Fruit fly (Drosophila melanogaster) whole organism, adult: ENCODE data around the gene CG13876.

ENCODE experiments used
- CG7045 ChIP-seq: fragments of 200-800 bp; sonication (Bioruptor generic); optimal IDR thresholded peaks from 2 replicates; lab custom pipeline; 2017; ENCODE audit warnings: missing biosample characterization, mild to moderate bottlenecking, missing genetic modification characterization
- Clk ChIP-seq: fragments of 200-800 bp; sonication (Bioruptor generic); optimal IDR thresholded peaks from 2 replicates; lab custom pipeline; 2017; ENCODE audit warnings: missing biosample characterization, missing genetic modification characterization
- Crg-1 ChIP-seq: fragments of 200-800 bp; sonication (Bioruptor generic); optimal IDR thresholded peaks from 2 replicates; lab custom pipeline; 2016; ENCODE audit warnings: missing biosample characterization, missing genetic modification characterization
- Mnt ChIP-seq: fragments of 200-800 bp; sonication (Bioruptor generic); optimal IDR thresholded peaks from 2 replicates; lab custom pipeline; 2016; ENCODE audit warnings: missing biosample characterization, mild to moderate bottlenecking, missing genetic modification characterization
- bab1 ChIP-seq: fragments of 200-800 bp; sonication (Bioruptor generic); optimal IDR thresholded peaks from 3 replicates; lab custom pipeline; 2019; ENCODE audit warnings: missing biosample characterization, mild to moderate bottlenecking, missing genetic modification characterization, moderate library complexity
- pad ChIP-seq: fragments of 200-800 bp; sonication (Bioruptor generic); optimal IDR thresholded peaks from 3 replicates; lab custom pipeline; 2017; ENCODE audit warnings: missing biosample characterization, missing genetic modification characterization, mild to moderate bottlenecking, moderate library complexity, missing genetic modification reagents
- toe ChIP-seq: fragments of 200-800 bp; sonication (Bioruptor generic); optimal IDR thresholded peaks from 2 replicates; lab custom pipeline; 2016; ENCODE audit warnings: missing biosample characterization, missing genetic modification characterization

DNA sequence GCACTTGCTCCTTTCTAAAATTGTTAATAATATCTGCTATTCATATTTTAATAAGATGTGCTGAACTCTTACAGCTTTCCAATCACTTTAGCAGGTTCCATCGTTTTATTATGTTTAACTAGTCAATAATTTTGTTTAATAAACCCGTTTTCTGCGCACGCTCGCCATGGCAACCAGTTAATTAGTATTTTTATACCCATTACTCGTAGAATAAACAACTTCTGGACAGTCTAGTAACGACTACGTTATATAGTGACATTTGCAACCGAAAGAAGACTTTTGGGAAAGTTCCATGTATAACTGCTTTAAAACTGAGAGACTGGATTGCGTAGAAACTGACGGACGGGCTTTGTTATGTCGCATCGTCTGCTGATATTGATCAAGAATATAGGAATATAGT lies 27.3 kb downstream of the CG13876 start, which contains the start of gene CG34453:
- no peak for TF ChIP-seq CG7045 (GFP tag; lab: Kevin White, UChicago)
- no peak for TF ChIP-seq Clk (GFP tag; lab: Kevin White, UChicago)
- no peak for TF ChIP-seq Crg-1 (GFP tag; lab: Kevin White, UChicago)
- TF ChIP-seq Mnt (GFP tag; lab: Kevin White, UChicago): no peak
- no peak for TF ChIP-seq toe (GFP tag; lab: Kevin White, UChicago)
- TF ChIP-seq bab1 (GFP tag; lab: Kevin White, UChicago): no peak
- TF ChIP-seq pad (GFP tag; lab: Kevin White, UChicago): no peak
